Worm (Caenorhabditis elegans) whole organism, mixed stage, embryonic: ENCODE data around the gene ani-1.

Experiments used
- bed-3 ChIP-seq: fragments of 200-800 bp; sonication (Bioruptor generic); optimal IDR thresholded peaks from 3 replicates; lab custom pipeline; 2018; ENCODE audit warnings: mild to moderate bottlenecking, missing genetic modification characterization, moderate library complexity, missing compliant biosample characterization
- blmp-1 ChIP-seq: fragments of 150-350 bp; optimal IDR thresholded peaks from 2 replicates; lab custom pipeline; 2014; ENCODE audit warnings: missing biosample characterization, missing genetic modification characterization
- ceh-39 ChIP-seq: fragments of 150-350 bp; optimal IDR thresholded peaks from 2 replicates; lab custom pipeline; 2014; ENCODE audit warnings: missing biosample characterization, missing genetic modification characterization
- ceh-43 ChIP-seq: fragments of 200-800 bp; sonication (Bioruptor generic); optimal IDR thresholded peaks from 2 replicates; lab custom pipeline; 2018; ENCODE audit warnings: mild to moderate bottlenecking, missing genetic modification characterization, moderate library complexity, missing compliant biosample characterization
- ceh-83 ChIP-seq: fragments of 200-800 bp; sonication (Bioruptor generic); optimal IDR thresholded peaks from 2 replicates; lab custom pipeline; 2018; ENCODE audit warnings: mild to moderate bottlenecking, missing genetic modification characterization, missing compliant biosample characterization
- ces-1 ChIP-seq: fragments of 150-350 bp; optimal IDR thresholded peaks from 2 replicates; lab custom pipeline; 2014; ENCODE audit warnings: missing biosample characterization, missing genetic modification reagents, missing genetic modification characterization
- cnd-1 ChIP-seq: fragments of 200-800 bp; sonication (Bioruptor generic); optimal IDR thresholded peaks from 2 replicates; lab custom pipeline; 2018; ENCODE audit warnings: mild to moderate bottlenecking, missing genetic modification characterization, missing compliant biosample characterization
- drap-1 ChIP-seq: fragments of 200-800 bp; sonication (Bioruptor generic); optimal IDR thresholded peaks from 3 replicates; lab custom pipeline; 2018; ENCODE audit warnings: mild to moderate bottlenecking, missing genetic modification characterization, missing compliant biosample characterization
- elt-1 ChIP-seq: sonication (generic microtip); optimal IDR thresholded peaks from 2 replicates; lab custom pipeline; 2017; ENCODE audit warnings: missing genetic modification characterization, mild to moderate bottlenecking, missing compliant biosample characterization, antibody characterized with exemption, moderate library complexity, borderline replicate concordance; ENCODE audit not compliant: insufficient read depth
- elt-3 ChIP-seq: fragments of 150-350 bp; optimal IDR thresholded peaks from 2 replicates; lab custom pipeline; 2014; ENCODE audit warnings: missing biosample characterization, missing genetic modification characterization
- flh-1 ChIP-seq: fragments of 200-800 bp; sonication (Bioruptor generic); optimal IDR thresholded peaks from 2 replicates; lab custom pipeline; 2018; ENCODE audit warnings: mild to moderate bottlenecking, missing genetic modification characterization, moderate library complexity, missing compliant biosample characterization
- ham-2 ChIP-seq: fragments of 200-800 bp; sonication (Bioruptor generic); optimal IDR thresholded peaks from 2 replicates; lab custom pipeline; 2018; ENCODE audit warnings: mild to moderate bottlenecking, missing genetic modification characterization, missing compliant biosample characterization
- hlh-1 ChIP-seq: fragments of 150-350 bp; optimal IDR thresholded peaks from 2 replicates; lab custom pipeline; 2014; ENCODE audit warnings: missing biosample characterization, missing genetic modification reagents, missing genetic modification characterization
- lin-13 ChIP-seq: fragments of 150-350 bp; optimal IDR thresholded peaks from 2 replicates; lab custom pipeline; 2014; ENCODE audit warnings: missing biosample characterization, missing genetic modification characterization
- lin-32 ChIP-seq: fragments of 200-800 bp; sonication (Bioruptor generic); optimal IDR thresholded peaks from 2 replicates; lab custom pipeline; 2018; ENCODE audit warnings: mild to moderate bottlenecking, missing genetic modification characterization, missing compliant biosample characterization
- lsy-2 ChIP-seq: fragments of 150-350 bp; optimal IDR thresholded peaks from 2 replicates; lab custom pipeline; 2014; ENCODE audit warnings: missing biosample characterization, missing genetic modification characterization
- mab-5 ChIP-seq: fragments of 150-350 bp; optimal IDR thresholded peaks from 2 replicates; lab custom pipeline; 2014; ENCODE audit warnings: missing biosample characterization, missing genetic modification characterization
- mep-1 ChIP-seq: fragments of 150-350 bp; optimal IDR thresholded peaks from 2 replicates; lab custom pipeline; 2017; ENCODE audit warnings: missing biosample characterization, missing genetic modification reagents, missing genetic modification characterization, inconsistent platforms
- mls-2 ChIP-seq: sonication (generic microtip); optimal IDR thresholded peaks from 2 replicates; lab custom pipeline; 2016; ENCODE audit warnings: mild to moderate bottlenecking, missing genetic modification characterization, moderate library complexity, missing compliant biosample characterization
- nhr-12 ChIP-seq: fragments of 150-350 bp; optimal IDR thresholded peaks from 2 replicates; lab custom pipeline; 2014; ENCODE audit warnings: missing biosample characterization, missing genetic modification characterization
- nhr-2 ChIP-seq: fragments of 150-350 bp; optimal IDR thresholded peaks from 2 replicates; lab custom pipeline; 2014; ENCODE audit warnings: missing biosample characterization, missing genetic modification characterization
- nhr-28 ChIP-seq: fragments of 150-350 bp; optimal IDR thresholded peaks from 2 replicates; lab custom pipeline; 2014; ENCODE audit warnings: missing biosample characterization, missing genetic modification characterization
- nhr-76 ChIP-seq: sonication (generic microtip); optimal IDR thresholded peaks from 2 replicates; lab custom pipeline; 2017; ENCODE audit warnings: missing biosample characterization, missing genetic modification characterization
- pha-4 ChIP-seq: fragments of 150-350 bp; optimal IDR thresholded peaks from 2 replicates; lab custom pipeline; 2018; ENCODE audit warnings: missing biosample characterization, missing genetic modification reagents, missing genetic modification characterization
- snpc-4 ChIP-seq: fragments of 150-350 bp; optimal IDR thresholded peaks from 2 replicates; lab custom pipeline; 2014; ENCODE audit warnings: missing biosample characterization, missing genetic modification characterization
- sptf-1 ChIP-seq: sonication (generic microtip); optimal IDR thresholded peaks from 2 replicates; lab custom pipeline; 2017; ENCODE audit warnings: mild to moderate bottlenecking, missing genetic modification characterization, moderate library complexity, missing compliant biosample characterization
- tbx-8 ChIP-seq: fragments of 200-800 bp; sonication (Bioruptor generic); optimal IDR thresholded peaks from 2 replicates; lab custom pipeline; 2018; ENCODE audit warnings: mild to moderate bottlenecking, missing genetic modification characterization, moderate library complexity, missing compliant biosample characterization
- unc-120 ChIP-seq: sonication (generic microtip); optimal IDR thresholded peaks from 2 replicates; lab custom pipeline; 2017; ENCODE audit warnings: missing genetic modification characterization, missing compliant biosample characterization; ENCODE audit not compliant: poor library complexity, severe bottlenecking
- unc-39 ChIP-seq: fragments of 150-350 bp; optimal IDR thresholded peaks from 2 replicates; lab custom pipeline; 2014; ENCODE audit warnings: missing biosample characterization, missing genetic modification characterization
- unc-62 ChIP-seq: fragments of 150-350 bp; optimal IDR thresholded peaks from 2 replicates; lab custom pipeline; 2014; ENCODE audit warnings: missing biosample characterization, missing genetic modification reagents, missing genetic modification characterization
- zip-8 ChIP-seq: fragments of 150-350 bp; optimal IDR thresholded peaks from 2 replicates; lab custom pipeline; 2014; ENCODE audit warnings: missing biosample characterization, missing genetic modification characterization
- ztf-11 ChIP-seq: fragments of 150-350 bp; optimal IDR thresholded peaks from 2 replicates; lab custom pipeline; 2014; ENCODE audit warnings: missing biosample characterization, missing genetic modification characterization

Gene ani-1

DNA sequence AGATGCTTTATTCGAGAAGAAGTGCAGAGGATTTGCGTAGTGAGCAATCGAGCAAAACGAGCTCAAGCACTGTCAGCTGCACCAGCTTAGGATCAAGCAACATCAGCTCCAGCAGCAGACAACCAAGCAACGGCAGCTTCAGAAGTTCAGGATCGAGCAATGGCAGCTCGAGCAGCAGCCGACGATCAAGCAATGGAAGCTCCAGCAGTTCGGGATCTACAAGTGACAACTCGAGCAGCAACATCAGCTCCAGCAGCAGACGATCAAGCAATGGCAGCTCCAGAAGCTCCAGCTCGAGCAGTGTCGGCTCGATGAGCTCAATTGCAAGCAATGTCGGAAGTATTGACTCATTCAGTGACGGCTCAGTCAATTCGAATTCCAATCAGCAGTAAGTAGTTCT lies 14.1 kb downstream of the ani-1 start:
- no peak for TF ChIP-seq nhr-76 (tag; lab: Kevin White, UChicago)
- no peak for TF ChIP-seq zip-8 (tag; lab: Kevin White, UChicago)
- no peak for TF ChIP-seq mep-1 (tag; lab: Kevin White, UChicago)
- TF ChIP-seq, all 35 proteins: peak for 0

DNA sequence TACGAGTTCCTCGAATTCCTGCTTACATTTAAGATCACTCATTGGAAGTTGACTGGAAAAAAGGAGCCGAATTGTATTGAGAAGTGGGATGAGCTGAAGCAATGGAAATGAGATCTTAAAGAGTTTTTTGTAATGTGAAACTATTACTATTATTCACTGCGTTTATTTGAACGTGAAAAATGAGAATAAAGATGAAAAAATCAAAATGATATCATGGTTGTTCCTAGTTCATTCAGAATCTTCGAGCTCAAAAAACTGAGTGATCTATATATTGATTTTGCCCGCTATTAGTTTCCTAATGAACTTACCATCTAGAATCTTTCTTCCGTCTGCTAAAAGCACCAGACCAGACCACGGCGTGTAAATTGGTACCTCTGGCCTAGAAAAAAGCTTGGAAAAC lies 16.2 kb downstream of the ani-1 start:
- TF ChIP-seq mls-2 (tag; lab: Kevin White, UChicago) (no peak), lin-32 (GFP tag; lab: Kevin White, UChicago) (no peak), tbx-8 (no peak), ceh-43 (GFP tag; lab: Kevin White, UChicago) (no peak), elt-3 (no peak), mab-5 (tag; lab: Kevin White, UChicago) (no peak), drap-1 (GFP tag; lab: Kevin White, UChicago) (no peak), nhr-12 (tag; lab: Kevin White, UChicago) (no peak), flh-1 (no peak), snpc-4 (no peak), ztf-11 (tag; lab: Kevin White, UChicago) (no peak), hlh-1 (no peak), nhr-2 (tag; lab: Kevin White, UChicago) (no peak), nhr-76 (tag; lab: Kevin White, UChicago) (no peak), ceh-39 (tag; lab: Kevin White, UChicago) (no peak), ces-1 (GFP tag; lab: Kevin White, UChicago) (no peak)

DNA sequence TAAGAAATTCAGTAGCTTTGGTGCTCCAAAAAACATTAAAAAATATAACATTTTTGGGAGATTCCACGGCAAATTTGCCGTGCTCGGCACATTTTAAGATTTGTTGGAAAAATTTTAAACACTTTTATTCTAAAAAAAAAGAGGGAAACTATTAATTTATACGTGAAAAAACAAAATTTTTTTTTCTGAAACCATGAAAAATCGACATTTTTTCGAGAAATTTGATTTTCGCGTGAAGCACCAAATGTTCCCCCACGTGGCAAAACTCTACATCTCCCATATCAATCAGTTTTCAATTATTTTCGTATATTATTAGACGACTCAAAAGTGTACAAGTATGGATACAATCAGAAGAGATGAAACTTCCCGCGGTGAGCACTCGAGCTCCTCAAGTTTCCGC lies 17.0 kb downstream of the ani-1 start, which contains the start of gene fbxa-218:
Gene fbxa-218 (plus strand): TSS at position 301 of the 400 bp plus-strand sequence.
- TF ChIP-seq lsy-2 (tag; lab: Kevin White, UChicago) (no peak), blmp-1 (no peak), nhr-76 (tag; lab: Kevin White, UChicago) (no peak), mep-1 (tag; lab: Kevin White, UChicago) (no peak), flh-1 (no peak), zip-8 (tag; lab: Kevin White, UChicago) (no peak)

DNA sequence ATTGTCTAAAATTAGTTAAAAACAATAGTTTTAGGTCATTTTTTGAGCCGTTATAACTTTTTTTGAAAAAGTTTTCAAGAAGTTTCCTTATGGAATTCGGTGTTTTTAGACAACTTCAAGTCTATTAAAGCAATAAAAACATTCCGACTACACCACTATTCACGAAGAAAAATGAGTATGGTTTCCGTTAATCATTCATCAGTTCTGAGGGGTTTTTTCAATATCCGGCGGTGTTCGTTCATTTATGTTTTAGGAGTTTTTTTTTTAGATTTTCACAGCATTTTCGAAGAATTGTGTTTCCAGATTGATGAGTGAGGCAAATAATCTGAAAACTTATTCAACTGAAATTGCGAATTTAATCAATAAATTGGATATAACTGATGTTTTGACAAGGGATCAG lies 19.1 kb downstream of the ani-1 start, which contains the start of gene Y49E10.27:
Gene Y49E10.27 (plus strand): TSS at position 301 of the 400 bp plus-strand sequence.
- no peak for TF ChIP-seq ceh-39 (tag; lab: Kevin White, UChicago)
- no peak for TF ChIP-seq unc-39
- TF ChIP-seq lsy-2 (tag; lab: Kevin White, UChicago), result no peak
- TF ChIP-seq mab-5 (tag; lab: Kevin White, UChicago), result no peak
- TF ChIP-seq cnd-1 (tag; lab: Kevin White, UChicago), result no peak
- TF ChIP-seq hlh-1, result no peak
- no peak for TF ChIP-seq unc-120 (tag; lab: Kevin White, UChicago)
- TF ChIP-seq ceh-83 (GFP tag; lab: Kevin White, UChicago), result no peak
- TF ChIP-seq bed-3 (GFP tag; lab: Kevin White, UChicago), result no peak
- no peak for TF ChIP-seq blmp-1
- TF ChIP-seq nhr-28 (tag; lab: Kevin White, UChicago), result no peak
- TF ChIP-seq zip-8 (tag; lab: Kevin White, UChicago), result no peak
- TF ChIP-seq nhr-76 (tag; lab: Kevin White, UChicago), result no peak
- no peak for TF ChIP-seq ham-2 (GFP tag; lab: Kevin White, UChicago)
- no peak for TF ChIP-seq sptf-1 (tag; lab: Kevin White, UChicago)
- no peak for TF ChIP-seq elt-3
- TF ChIP-seq elt-1 (tag; lab: Kevin White, UChicago), result no peak
- no peak for TF ChIP-seq ces-1 (GFP tag; lab: Kevin White, UChicago)
- no peak for TF ChIP-seq tbx-8
- no peak for TF ChIP-seq mep-1 (tag; lab: Kevin White, UChicago)
- TF ChIP-seq, all 35 proteins: peak for 0

DNA sequence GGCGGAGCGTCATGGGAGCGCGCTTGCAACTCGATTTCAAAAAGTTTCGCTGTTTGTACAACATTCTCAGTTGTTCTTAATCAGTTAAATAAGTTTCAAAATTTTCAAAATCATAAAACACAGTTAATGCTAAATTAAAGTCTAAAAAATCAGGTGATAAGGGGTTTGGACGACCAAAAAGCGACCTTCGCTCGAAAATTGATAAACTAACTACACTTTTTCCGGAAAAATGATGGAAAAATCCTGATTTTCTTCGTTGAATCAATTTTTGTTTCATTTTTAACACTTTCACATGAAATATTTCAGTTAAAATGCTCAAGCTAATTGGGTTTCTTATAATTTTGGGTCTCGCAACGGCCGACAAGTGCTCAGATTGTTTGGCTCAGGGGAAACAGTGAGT lies 23.0 kb downstream of the ani-1 start, which contains the start of gene Y49E10.16:
Gene Y49E10.16 (plus strand): TSS at position 301 of the 400 bp plus-strand sequence.
- TF ChIP-seq unc-39, result no peak
- no peak for TF ChIP-seq lin-13 (tag; lab: Kevin White, UChicago)
- no peak for TF ChIP-seq unc-62 (GFP tag; lab: Kevin White, UChicago)
- no peak for TF ChIP-seq hlh-1
- no peak for TF ChIP-seq ces-1 (GFP tag; lab: Kevin White, UChicago)
- TF ChIP-seq zip-8 (tag; lab: Kevin White, UChicago), result no peak
- TF ChIP-seq ztf-11 (tag; lab: Kevin White, UChicago), result no peak
- TF ChIP-seq lsy-2 (tag; lab: Kevin White, UChicago), result no peak
- TF ChIP-seq tbx-8, result no peak
- TF ChIP-seq ceh-83 (GFP tag; lab: Kevin White, UChicago), result no peak
- no peak for TF ChIP-seq drap-1 (GFP tag; lab: Kevin White, UChicago)
- TF ChIP-seq nhr-2 (tag; lab: Kevin White, UChicago), result no peak
- TF ChIP-seq pha-4, result no peak
- TF ChIP-seq elt-3, result no peak
- TF ChIP-seq, all 35 proteins: peak for 0
